Worm (Caenorhabditis elegans) whole organism, young adult: Measurements from ENCODE around the gene Y26E6A.3.
A peak's percentile ranks its signal among the peaks of the same experiment; 100 is the strongest.

Source experiments
- F33H1.4 ChIP-seq: fragments of 200-800 bp; sonication (Bioruptor generic); IDR thresholded peaks from 2 replicates; pipeline ENCODE4 v1.3.6; 2022; ENCODE audit warnings: missing genetic modification reagents, missing genetic modification characterization, missing compliant biosample characterization
- F57C9.4 ChIP-seq: sonication (generic microtip); optimal IDR thresholded peaks from 2 replicates; lab custom pipeline; 2017; ENCODE audit warnings: mild to moderate bottlenecking, missing genetic modification characterization, missing compliant biosample characterization
- Y95B8A.8 ChIP-seq: fragments of 200-800 bp; sonication (Bioruptor generic); IDR thresholded peaks from 2 replicates; pipeline ENCODE4 v1.3.6; 2022; ENCODE audit warnings: missing genetic modification reagents, missing genetic modification characterization, missing compliant biosample characterization
- ZK185.1 ChIP-seq: sonication (generic microtip); optimal IDR thresholded peaks from 2 replicates; lab custom pipeline; 2016; ENCODE audit warnings: mild to moderate bottlenecking, missing genetic modification characterization, missing compliant biosample characterization; ENCODE audit not compliant: poor library complexity, severe bottlenecking
- aptf-2 ChIP-seq: fragments of 200-800 bp; sonication (Bioruptor generic); conservative IDR thresholded peaks from 2 replicates; pipeline ENCODE4 v1.3.6; 2022; ENCODE audit warnings: missing genetic modification reagents, missing genetic modification characterization, missing compliant biosample characterization
- atf-7 ChIP-seq: sonication (generic microtip); optimal IDR thresholded peaks from 2 replicates; lab custom pipeline; 2017; ENCODE audit warnings: mild to moderate bottlenecking, missing genetic modification characterization, missing compliant biosample characterization
- attf-5 ChIP-seq: fragments of 200-800 bp; sonication (Bioruptor generic); optimal IDR thresholded peaks from 2 replicates; lab custom pipeline; 2018; ENCODE audit warnings: mild to moderate bottlenecking, missing genetic modification characterization, missing compliant biosample characterization
- ccch-3 ChIP-seq: fragments of 200-800 bp; sonication (Bioruptor generic); optimal IDR thresholded peaks from 2 replicates; lab custom pipeline; 2018; ENCODE audit warnings: mild to moderate bottlenecking, missing genetic modification characterization, missing compliant biosample characterization
- ceh-40 ChIP-seq: fragments of 200-800 bp; sonication (Bioruptor generic); IDR thresholded peaks from 2 replicates; pipeline ENCODE4 v1.3.6; 2022; ENCODE audit warnings: missing genetic modification characterization, missing compliant biosample characterization
- die-1 ChIP-seq: sonication (generic microtip); optimal IDR thresholded peaks from 2 replicates; lab custom pipeline; 2016; ENCODE audit warnings: missing genotype, mild to moderate bottlenecking, missing genetic modification characterization, missing compliant biosample characterization
- dox-1 ChIP-seq: fragments of 200-800 bp; sonication (Bioruptor generic); IDR thresholded peaks from 2 replicates; pipeline ENCODE4 v1.3.6; 2022; ENCODE audit warnings: missing genetic modification reagents, missing genetic modification characterization, missing compliant biosample characterization
- dpff-1 ChIP-seq: sonication (generic microtip); optimal IDR thresholded peaks from 2 replicates; lab custom pipeline; 2017; ENCODE audit warnings: mild to moderate bottlenecking, missing genetic modification characterization, missing compliant biosample characterization
- dpl-1 ChIP-seq: fragments of 150-350 bp; optimal IDR thresholded peaks from 2 replicates; lab custom pipeline; 2014; ENCODE audit warnings: missing biosample characterization, missing genetic modification reagents, missing genetic modification characterization
- ekl-4 ChIP-seq: fragments of 200-800 bp; sonication (Bioruptor generic); IDR thresholded peaks from 2 replicates; pipeline ENCODE4 v1.3.6; 2022; ENCODE audit warnings: missing genetic modification reagents, missing genetic modification characterization, missing compliant biosample characterization
- ets-4 ChIP-seq: fragments of 200-800 bp; sonication (Bioruptor generic); optimal IDR thresholded peaks from 2 replicates; lab custom pipeline; 2018; ENCODE audit warnings: mild to moderate bottlenecking, missing genetic modification characterization, missing compliant biosample characterization
- him-1 ChIP-seq: sonication (generic microtip); optimal IDR thresholded peaks from 2 replicates; lab custom pipeline; 2016; ENCODE audit warnings: missing genotype, missing genetic modification reagents, missing genetic modification characterization, missing compliant biosample characterization
- hmg-1.2 ChIP-seq: fragments of 200-800 bp; sonication (Bioruptor generic); IDR thresholded peaks from 2 replicates; pipeline ENCODE4 v1.3.6; 2022; ENCODE audit warnings: missing genetic modification reagents, missing genetic modification characterization, missing compliant biosample characterization
- let-607 ChIP-seq, 2 experiments: fragments of 200-800 bp in 1 of 2; sonication (Bioruptor generic) in 1 of 2; sonication (generic microtip) in 1 of 2; optimal IDR thresholded peaks; 2 replicates each; lab custom pipeline; 2016 to 2018; ENCODE audit warnings: mild to moderate bottlenecking in 2 of 2, missing compliant biosample characterization in 2 of 2, missing genetic modification characterization in 2 of 2, moderate library complexity in 2 of 2, missing genotype in 1 of 2
- lir-1 ChIP-seq: fragments of 200-800 bp; sonication (Bioruptor generic); conservative IDR thresholded peaks from 2 replicates; pipeline ENCODE4 v1.3.6; 2022; ENCODE audit warnings: missing genetic modification reagents, missing genetic modification characterization, missing compliant biosample characterization
- lsy-27 ChIP-seq: sonication (generic microtip); optimal IDR thresholded peaks from 2 replicates; lab custom pipeline; 2017; ENCODE audit warnings: missing genetic modification characterization, mild to moderate bottlenecking, missing compliant biosample characterization, antibody characterized with exemption, missing genotype, borderline replicate concordance; ENCODE audit not compliant: insufficient read depth
- nfya-2 ChIP-seq: fragments of 200-800 bp; sonication (Bioruptor generic); IDR thresholded peaks from 2 replicates; pipeline ENCODE4 v1.3.6; 2022; ENCODE audit warnings: missing genetic modification reagents, missing genetic modification characterization, missing compliant biosample characterization
- nhr-179 ChIP-seq: sonication (generic microtip); optimal IDR thresholded peaks from 2 replicates; lab custom pipeline; 2016; ENCODE audit warnings: mild to moderate bottlenecking, missing genetic modification characterization, missing compliant biosample characterization
- nhr-27 ChIP-seq: fragments of 200-800 bp; sonication (Bioruptor generic); optimal IDR thresholded peaks from 2 replicates; lab custom pipeline; 2018; ENCODE audit warnings: mild to moderate bottlenecking, missing genetic modification characterization, moderate library complexity, missing compliant biosample characterization
- nhr-80 ChIP-seq: sonication (generic microtip); optimal IDR thresholded peaks from 2 replicates; lab custom pipeline; 2016; ENCODE audit warnings: missing genetic modification characterization, missing compliant biosample characterization
- rec-8 ChIP-seq, 2 experiments: sonication (generic microtip); optimal IDR thresholded peaks; 2 replicates each; lab custom pipeline; 2016; ENCODE audit warnings: mild to moderate bottlenecking in 2 of 2, missing genetic modification characterization in 2 of 2, missing genetic modification reagents in 2 of 2, missing genotype in 2 of 2, missing biosample characterization in 1 of 2, missing compliant biosample characterization in 1 of 2, moderate library complexity in 1 of 2
- rpc-1 ChIP-seq, 2 experiments: fragments of 150-350 bp in 1 of 2; sonication (generic microtip) in 1 of 2; optimal IDR thresholded peaks; 2 replicates each; lab custom pipeline; 2014 to 2018; ENCODE audit warnings: missing biosample characterization in 1 of 2, missing genetic modification characterization in 1 of 2, missing genetic modification reagents in 1 of 2, missing genotype in 1 of 2
- sdz-38 ChIP-seq: sonication (generic microtip); optimal IDR thresholded peaks from 2 replicates; lab custom pipeline; 2016; ENCODE audit warnings: missing genotype, missing genetic modification characterization, missing compliant biosample characterization
- sea-2 ChIP-seq: fragments of 200-800 bp; sonication (Bioruptor generic); IDR thresholded peaks from 2 replicates; pipeline ENCODE4 v1.3.6; 2022; ENCODE audit warnings: missing genetic modification characterization, missing compliant biosample characterization
- sptf-2 ChIP-seq: fragments of 200-800 bp; sonication (Bioruptor generic); optimal IDR thresholded peaks from 2 replicates; lab custom pipeline; 2018; ENCODE audit warnings: mild to moderate bottlenecking, missing genetic modification characterization, missing compliant biosample characterization

Y26E6A.3 gene

ce11 chrX:13873324-13873933, 36.3 kb downstream of the Y26E6A.3 start:
- TF ChIP-seq ccch-3 (GFP tag; lab: Kevin White, UChicago) (no peak), sdz-38 (tag; lab: Kevin White, UChicago) (no peak), ekl-4 (GFP tag; lab: Robert Waterston, UW) (no peak)

ce11 chrX:13871110-13871509, 38.6 kb downstream of the Y26E6A.3 start:
- TF ChIP-seq Y95B8A.8 (GFP tag; lab: Robert Waterston, UW) (no peak), ZK185.1 (tag; lab: Kevin White, UChicago) (no peak), nfya-2 (GFP tag; lab: Robert Waterston, UW) (no peak), sptf-2 (GFP tag; lab: Kevin White, UChicago) (no peak), die-1 (tag; lab: Kevin White, UChicago) (no peak), ceh-40 (GFP tag; lab: Robert Waterston, UW) (no peak), lir-1 (GFP tag; lab: Robert Waterston, UW) (no peak), dpff-1 (no peak), rpc-1 (optimal IDR thresholded peaks at IDR 0.05; lab: Kevin White, UChicago) (no peak), rpc-1 (tag; optimal IDR thresholded peaks at IDR 0.05; lab: Kevin White, UChicago) (no peak), dpl-1 (GFP tag; lab: Kevin White, UChicago) (no peak), aptf-2 (GFP tag; lab: Robert Waterston, UW) (no peak), F33H1.4 (GFP tag; lab: Robert Waterston, UW) (no peak), lsy-27 (tag; lab: Kevin White, UChicago) (no peak)

- no peak for TF ChIP-seq ekl-4 (GFP tag; lab: Robert Waterston, UW)
- TF ChIP-seq F57C9.4 (tag; lab: Kevin White, UChicago): no peak
- no peak for TF ChIP-seq ccch-3 (GFP tag; lab: Kevin White, UChicago)
- no peak for TF ChIP-seq nhr-27
- no peak for TF ChIP-seq ets-4 (GFP tag; lab: Kevin White, UChicago)
- no peak for TF ChIP-seq hmg-1.2 (GFP tag; lab: Robert Waterston, UW)
- TF ChIP-seq atf-7 (tag; lab: Kevin White, UChicago): no peak
- TF ChIP-seq dox-1 (GFP tag; lab: Robert Waterston, UW): no peak
- no peak for TF ChIP-seq rec-8 (tag; optimal IDR thresholded peaks at IDR 0.05; lab: Kevin White, UChicago)
- no peak for TF ChIP-seq lir-1 (GFP tag; lab: Robert Waterston, UW)
- TF ChIP-seq nhr-179: no peak
- no peak for TF ChIP-seq sea-2 (GFP tag; lab: Robert Waterston, UW)
- no peak for TF ChIP-seq him-1 (tag; lab: Kevin White, UChicago)
- no peak for TF ChIP-seq attf-5 (GFP tag; lab: Kevin White, UChicago)
These were observed 45.6 kb downstream of the Y26E6A.3 start, which contains the start of gene M03B6.3 for ce11 chrX:13864191-13864590. M03B6.3 (minus strand) TSS chrX:13864292.

ce11 chrX:13858693-13859092, 51.1 kb downstream of the Y26E6A.3 start, which contains the start of gene M03B6.4:
M03B6.4 (plus strand) TSS chrX:13858841.
- TF ChIP-seq nhr-80 (tag; lab: Kevin White, UChicago) (peak; percentile 23), let-607 (tag; optimal IDR thresholded peaks at IDR 0.05; lab: Kevin White, UChicago) (no peak)
